Worm (Caenorhabditis elegans): ENCODE data around the gene str-37.

ce11 chrV:13295859-13296258 is 31.7 kb upstream of the str-37 start, which contains the start of gene uig-1:
- TF ChIP-seq rbr-2 (tag; optimal IDR thresholded peaks at IDR 0.05), result no peak
- no peak for TF ChIP-seq aha-1 (tag)
- no peak for TF ChIP-seq spr-3 (GFP tag; optimal IDR thresholded peaks at IDR 0.05)
- TF ChIP-seq unc-130 (GFP tag; optimal IDR thresholded peaks at IDR 0.05), result no peak
- no peak for TF ChIP-seq Y48G9A.11 (GFP tag; IDR thresholded peaks at IDR 0.05)
- no peak for TF ChIP-seq snpc-4 (tag; optimal IDR thresholded peaks at IDR 0.05)
- TF ChIP-seq ceh-28 (tag; optimal IDR thresholded peaks at IDR 0.05), result no peak
- TF ChIP-seq nhr-11 (tag; optimal IDR thresholded peaks at IDR 0.05), result no peak
- peak in 1 of 2 experiments; percentile 63 for TF ChIP-seq unc-62 (GFP tag; optimal IDR thresholded peaks at IDR 0.05 in 1 of 2)
- no peak for TF ChIP-seq unc-62 (tag; optimal IDR thresholded peaks at IDR 0.05)
- no peak for TF ChIP-seq lsy-2 (tag; optimal IDR thresholded peaks at IDR 0.05)
- TF ChIP-seq ces-1 (GFP tag; optimal IDR thresholded peaks at IDR 0.05), result no peak

All from whole organism, L4 larva.